Worm (Caenorhabditis elegans) whole organism, early embryonic: Measurements from ENCODE around the gene C24H10.4.

ENCODE experiments used
- B0310.2 ChIP-seq: sonication (generic microtip); optimal IDR thresholded peaks from 2 replicates; lab custom pipeline; 2016; ENCODE audit warnings: mild to moderate bottlenecking, missing genetic modification characterization, missing compliant biosample characterization
- F13C5.2 ChIP-seq: sonication (generic microtip); optimal IDR thresholded peaks from 2 replicates; lab custom pipeline; 2017; ENCODE audit warnings: mild to moderate bottlenecking, missing genetic modification characterization, inconsistent platforms, missing compliant biosample characterization
- aly-1 ChIP-seq: sonication (generic microtip); optimal IDR thresholded peaks from 2 replicates; lab custom pipeline; 2016; ENCODE audit warnings: missing genetic modification characterization, missing compliant biosample characterization
- ama-1 ChIP-seq: fragments of 150-350 bp; optimal IDR thresholded peaks from 2 replicates; lab custom pipeline; 2014
- ceh-13 ChIP-seq: fragments of 200-800 bp; sonication (Bioruptor generic); optimal IDR thresholded peaks from 2 replicates; lab custom pipeline; 2018; ENCODE audit warnings: mild to moderate bottlenecking, missing genetic modification characterization, missing compliant biosample characterization
- ceh-36 ChIP-seq: sonication (generic microtip); optimal IDR thresholded peaks from 2 replicates; lab custom pipeline; 2016; ENCODE audit warnings: missing genetic modification characterization, inconsistent platforms, missing compliant biosample characterization
- ets-7 ChIP-seq: sonication (generic microtip); optimal IDR thresholded peaks from 2 replicates; lab custom pipeline; 2016; ENCODE audit warnings: missing genotype, missing genetic modification characterization, missing compliant biosample characterization
- flt-1 ChIP-seq: fragments of 200-800 bp; sonication (Bioruptor generic); IDR thresholded peaks from 2 replicates; pipeline ENCODE4 v1.3.6; 2022; ENCODE audit warnings: missing genetic modification characterization, missing compliant biosample characterization
- hmbx-1 ChIP-seq: sonication (generic microtip); optimal IDR thresholded peaks from 2 replicates; lab custom pipeline; 2016; ENCODE audit warnings: mild to moderate bottlenecking, missing genetic modification characterization, missing compliant biosample characterization
- hmg-4 ChIP-seq: fragments of 200-800 bp; sonication (Bioruptor generic); optimal IDR thresholded peaks from 2 replicates; lab custom pipeline; 2018; ENCODE audit warnings: mild to moderate bottlenecking, missing genetic modification characterization, missing compliant biosample characterization
- hnd-1 ChIP-seq: sonication (generic microtip); optimal IDR thresholded peaks from 2 replicates; lab custom pipeline; 2016; ENCODE audit warnings: missing genetic modification characterization, missing compliant biosample characterization
- pes-1 ChIP-seq: fragments of 200-800 bp; sonication (Bioruptor generic); IDR thresholded peaks from 2 replicates; pipeline ENCODE4 v1.3.6; 2022; ENCODE audit warnings: missing genetic modification reagents, missing genetic modification characterization, missing compliant biosample characterization
- scrt-1 ChIP-seq: fragments of 200-800 bp; sonication (Bioruptor generic); IDR thresholded peaks from 2 replicates; pipeline ENCODE4 v1.3.6; 2022; ENCODE audit warnings: missing genetic modification characterization, missing compliant biosample characterization
- sea-1 ChIP-seq: fragments of 200-800 bp; sonication (Bioruptor generic); conservative IDR thresholded peaks from 2 replicates; pipeline ENCODE4 v1.3.6; 2022; ENCODE audit warnings: missing genetic modification characterization, missing compliant biosample characterization
- tbx-11 ChIP-seq: fragments of 200-800 bp; sonication (Bioruptor generic); IDR thresholded peaks from 2 replicates; pipeline ENCODE4 v1.3.6; 2022; ENCODE audit warnings: missing genetic modification characterization, missing compliant biosample characterization
- tbx-37 ChIP-seq: fragments of 200-800 bp; sonication (Bioruptor generic); conservative IDR thresholded peaks from 2 replicates; pipeline ENCODE4 v1.3.6; 2022; ENCODE audit warnings: missing genetic modification reagents, missing genetic modification characterization, missing compliant biosample characterization
- tra-4 ChIP-seq: sonication (generic microtip); optimal IDR thresholded peaks from 2 replicates; lab custom pipeline; 2017; ENCODE audit warnings: missing genetic modification characterization, missing compliant biosample characterization

The C24H10.4 gene

ce11 chrX:5022682-5023081 lies 36.4 kb downstream of the C24H10.4 start:
- TF ChIP-seq ets-7 (no peak), tbx-11 (peak; percentile 79), F13C5.2 (tag; lab: Kevin White, UChicago) (no peak), ceh-36 (peak; percentile 42), hnd-1 (peak; percentile 21), aly-1 (tag; lab: Kevin White, UChicago) (peak; percentile 69), sea-1 (GFP tag; lab: Robert Waterston, UW) (peak; percentile 75), pes-1 (GFP tag; lab: Robert Waterston, UW) (peak; percentile 88), tbx-37 (peak; percentile 77; the same call in 1 of the 2 replicates), hmg-4 (peak; percentile 72), hmbx-1 (no peak), flt-1 (GFP tag; lab: Robert Waterston, UW) (peak; percentile 81), scrt-1 (GFP tag; lab: Robert Waterston, UW) (peak; percentile 80), ceh-13 (GFP tag; lab: Kevin White, UChicago) (peak; percentile 34), ama-1 (lab: Kevin White, UChicago) (no peak), tra-4 (tag; lab: Kevin White, UChicago) (no peak), B0310.2 (tag; lab: Kevin White, UChicago) (peak; percentile 54)

- TF ChIP-seq tra-4 (tag; lab: Kevin White, UChicago) (no peak), tbx-11 (no peak), ceh-13 (GFP tag; lab: Kevin White, UChicago) (no peak), hmg-4 (no peak), ama-1 (lab: Kevin White, UChicago) (no peak), pes-1 (GFP tag; lab: Robert Waterston, UW) (no peak), flt-1 (GFP tag; lab: Robert Waterston, UW) (no peak), scrt-1 (GFP tag; lab: Robert Waterston, UW) (no peak), hnd-1 (no peak), ets-7 (no peak), hmbx-1 (no peak), F13C5.2 (tag; lab: Kevin White, UChicago) (no peak), tbx-37 (no peak), ceh-36 (no peak), sea-1 (GFP tag; lab: Robert Waterston, UW) (no peak), aly-1 (tag; lab: Kevin White, UChicago) (no peak), B0310.2 (tag; lab: Kevin White, UChicago) (no peak)
Measured at ce11 chrX:5020996-5021395, 38.1 kb downstream of the C24H10.4 start, which contains the start of gene ZC449.2. TSS of gene ZC449.2 (plus strand) at chrX:5021285.

DNA sequence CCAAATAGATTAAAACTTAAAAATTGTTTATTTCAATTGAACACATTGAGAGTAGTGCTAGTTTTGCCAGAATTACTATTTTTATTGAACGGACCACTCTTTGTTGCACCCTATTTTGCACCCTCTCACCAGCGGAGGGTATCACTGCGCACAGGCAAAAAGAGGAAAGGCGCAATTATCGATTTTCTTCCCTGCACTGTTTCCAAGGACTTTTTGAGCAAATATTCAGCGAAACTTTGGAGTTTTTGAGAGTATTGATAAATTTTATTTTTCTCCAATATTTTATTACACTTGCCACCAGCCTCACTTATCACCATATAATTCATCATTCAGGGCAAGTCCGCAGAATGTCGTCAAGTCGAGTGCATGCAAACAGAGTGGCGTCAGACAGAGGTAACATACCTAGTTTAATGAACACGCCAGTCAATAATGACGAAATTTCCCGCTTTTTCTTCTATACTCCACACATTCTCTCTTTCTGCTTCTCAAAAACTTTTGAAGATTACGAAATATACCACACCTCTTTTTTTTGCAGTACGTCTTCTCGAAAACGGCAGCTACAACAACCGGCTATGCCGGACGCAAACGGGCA lies 40.9 kb downstream of the C24H10.4 start:
- TF ChIP-seq hnd-1 (no peak), ceh-36 (no peak), scrt-1 (GFP tag; lab: Robert Waterston, UW) (no peak), B0310.2 (tag; lab: Kevin White, UChicago) (no peak)

- TF ChIP-seq ceh-36 (no peak), tbx-37 (no peak), flt-1 (GFP tag; lab: Robert Waterston, UW) (no peak), hmg-4 (no peak), pes-1 (GFP tag; lab: Robert Waterston, UW) (no peak), B0310.2 (tag; lab: Kevin White, UChicago) (no peak), hmbx-1 (no peak), tra-4 (tag; lab: Kevin White, UChicago) (no peak), ets-7 (no peak), ama-1 (lab: Kevin White, UChicago) (no peak), sea-1 (GFP tag; lab: Robert Waterston, UW) (no peak)
Measured at ce11 chrX:5017591-5017990, 41.5 kb downstream of the C24H10.4 start, which contains the start of gene sek-3. TSS of gene sek-3 (plus strand) at chrX:5017891.

- TF ChIP-seq tbx-11 (no peak), pes-1 (GFP tag; lab: Robert Waterston, UW) (no peak), tbx-37 (no peak), ceh-13 (GFP tag; lab: Kevin White, UChicago) (no peak), hmbx-1 (no peak)
Measured at ce11 chrX:5015775-5016174, 43.3 kb downstream of the C24H10.4 start, which contains the start of gene ZC449.8. TSS of gene ZC449.8 (plus strand) at chrX:5016075.

DNA sequence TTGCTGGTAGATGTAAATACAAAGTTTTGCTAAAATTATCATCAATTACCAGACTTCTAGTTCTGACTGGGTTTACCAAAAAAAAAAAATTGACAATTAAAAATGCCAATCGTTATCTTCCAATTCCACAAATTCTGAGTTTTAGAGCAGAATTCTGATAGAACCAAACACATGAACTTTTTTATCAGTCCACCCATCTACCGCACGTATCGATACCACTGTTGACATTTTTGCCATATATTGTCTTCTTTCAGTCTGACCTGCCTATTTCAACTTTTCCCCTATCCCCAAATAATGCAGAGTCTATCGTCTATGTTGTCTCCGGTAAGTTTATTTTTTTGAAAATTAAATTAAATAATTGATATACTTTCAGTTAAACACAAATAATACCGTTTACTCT lies 45.2 kb downstream of the C24H10.4 start, which contains the start of gene ZC449.7:
ZC449.7 (plus strand) TSS at position 249 of the 400 bp plus-strand sequence.
- TF ChIP-seq sea-1 (GFP tag; lab: Robert Waterston, UW) (no peak), hmbx-1 (no peak), hmg-4 (no peak), F13C5.2 (tag; lab: Kevin White, UChicago) (no peak), tbx-11 (no peak), tra-4 (tag; lab: Kevin White, UChicago) (no peak), scrt-1 (GFP tag; lab: Robert Waterston, UW) (no peak), pes-1 (GFP tag; lab: Robert Waterston, UW) (no peak), B0310.2 (tag; lab: Kevin White, UChicago) (no peak)

DNA sequence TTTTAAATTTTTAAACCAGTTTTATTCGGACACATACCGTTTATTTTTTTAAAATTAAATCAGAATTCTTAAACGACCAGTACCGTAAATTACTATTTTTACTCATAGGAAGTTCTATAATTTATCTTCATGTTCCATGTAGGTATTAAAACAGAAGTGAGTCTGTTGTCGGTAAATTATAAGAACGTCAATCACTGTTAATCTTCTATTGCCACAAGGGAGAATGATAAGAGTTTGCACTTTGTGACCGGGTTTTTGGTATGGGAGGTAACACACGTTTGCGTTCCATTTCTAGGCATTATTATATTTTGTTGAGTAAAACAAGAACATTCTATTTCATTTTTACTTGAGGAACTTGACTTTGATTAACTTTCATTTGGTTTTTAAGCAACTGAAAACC lies 50.1 kb downstream of the C24H10.4 start, which contains the start of gene hsd-3:
hsd-3 (plus strand) TSS at position 301 of the 400 bp plus-strand sequence.
- TF ChIP-seq tbx-11 (no peak), tbx-37 (no peak), sea-1 (GFP tag; lab: Robert Waterston, UW) (no peak), tra-4 (tag; lab: Kevin White, UChicago) (no peak), hmbx-1 (no peak), F13C5.2 (tag; lab: Kevin White, UChicago) (no peak), B0310.2 (tag; lab: Kevin White, UChicago) (no peak), flt-1 (GFP tag; lab: Robert Waterston, UW) (no peak), scrt-1 (GFP tag; lab: Robert Waterston, UW) (no peak), hmg-4 (no peak), aly-1 (tag; lab: Kevin White, UChicago) (no peak), pes-1 (GFP tag; lab: Robert Waterston, UW) (no peak), ama-1 (lab: Kevin White, UChicago) (no peak), ets-7 (no peak), ceh-13 (GFP tag; lab: Kevin White, UChicago) (no peak), hnd-1 (no peak), ceh-36 (no peak)
